Fruit fly (Drosophila melanogaster): ENCODE data around the gene Ntf-2.

The Ntf-2 gene

dm6 chrX:21045448-21045941 lies 10.2 kb downstream of the Ntf-2 start:
- TF ChIP-seq CG33017 (tag; optimal IDR thresholded peaks at IDR 0.05) (no peak), ovo (GFP tag; optimal IDR thresholded peaks at IDR 0.05) (no peak), cic (GFP tag; optimal IDR thresholded peaks at IDR 0.05) (no peak), CG14711 (tag; optimal IDR thresholded peaks at IDR 0.05) (peak; percentile 26), Mnt (GFP tag; optimal IDR thresholded peaks at IDR 0.05) (no peak), kay (GFP tag; ENCODE audit: borderline replicate concordance) (no peak), toe (GFP tag; optimal IDR thresholded peaks at IDR 0.05) (no peak), tj (GFP tag; optimal IDR thresholded peaks at IDR 0.05) (no peak)

dm6 chrX:21046141-21046540 lies 10.9 kb downstream of the Ntf-2 start:
- TF ChIP-seq kay (GFP tag; ENCODE audit: borderline replicate concordance) = no peak
- TF ChIP-seq CG7101 (tag; optimal IDR thresholded peaks at IDR 0.05) = no peak
- TF ChIP-seq CG11617 (GFP tag; optimal IDR thresholded peaks at IDR 0.05) = no peak
- TF ChIP-seq ovo (GFP tag; optimal IDR thresholded peaks at IDR 0.05) = no peak

DNA sequence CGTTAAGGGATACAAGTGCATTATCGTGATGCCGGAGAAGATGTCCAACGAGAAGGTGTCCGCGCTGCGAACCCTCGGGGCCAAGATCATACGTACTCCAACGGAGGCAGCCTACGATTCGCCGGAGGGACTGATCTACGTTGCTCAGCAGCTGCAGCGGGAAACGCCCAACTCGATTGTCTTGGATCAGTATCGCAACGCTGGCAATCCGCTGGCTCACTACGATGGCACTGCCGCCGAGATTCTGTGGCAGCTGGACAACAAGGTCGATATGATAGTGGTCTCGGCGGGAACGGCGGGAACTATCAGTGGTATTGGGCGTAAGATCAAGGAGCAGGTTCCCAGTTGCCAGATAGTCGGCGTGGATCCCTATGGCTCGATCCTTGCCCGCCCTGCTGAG lies 12.4 kb downstream of the Ntf-2 start:
- TF ChIP-seq cic (GFP tag; optimal IDR thresholded peaks at IDR 0.05) = no peak
- TF ChIP-seq toe (GFP tag; optimal IDR thresholded peaks at IDR 0.05) = no peak
- TF ChIP-seq cnc (optimal IDR thresholded peaks at IDR 0.05) = no peak
- TF ChIP-seq pad (GFP tag; optimal IDR thresholded peaks at IDR 0.05) = no peak
- TF ChIP-seq CG7045 (GFP tag; optimal IDR thresholded peaks at IDR 0.05) = no peak
- no peak for TF ChIP-seq kay (GFP tag; ENCODE audit: borderline replicate concordance)
- TF ChIP-seq CG11617 (GFP tag; optimal IDR thresholded peaks at IDR 0.05) = no peak
- TF ChIP-seq CG5204 (GFP tag; optimal IDR thresholded peaks at IDR 0.05) = no peak
- no peak for TF ChIP-seq CG7101 (tag; optimal IDR thresholded peaks at IDR 0.05)

DNA sequence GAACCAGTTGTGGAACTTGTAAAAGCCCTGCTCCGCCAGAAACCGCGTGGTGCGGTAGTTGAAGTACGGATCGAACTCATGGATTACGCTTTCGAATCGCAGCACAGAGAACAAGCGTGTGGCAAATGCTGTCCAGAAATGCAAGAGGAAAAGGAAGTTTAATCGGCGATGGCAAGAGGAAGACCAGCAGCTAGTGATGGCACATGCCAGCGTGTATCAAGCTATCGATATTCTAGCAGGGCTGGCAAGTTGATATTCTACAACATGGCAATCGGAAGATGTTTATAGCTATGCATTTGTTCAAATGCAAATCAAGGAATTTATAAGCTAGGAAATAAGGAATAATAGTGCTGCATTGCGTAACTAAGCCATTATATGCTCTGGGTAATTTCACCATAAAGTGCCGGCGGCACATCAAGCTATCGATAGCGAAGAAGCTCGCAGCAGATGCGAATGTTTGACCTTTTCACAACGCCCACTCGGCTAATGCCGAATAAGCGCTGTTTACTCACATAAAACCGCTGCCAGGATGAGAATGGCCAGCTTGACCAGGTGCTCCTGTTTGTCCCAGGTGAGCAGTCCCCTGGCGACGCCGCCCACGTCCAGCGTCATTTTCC lies 17.9 kb downstream of the Ntf-2 start:
- TF ChIP-seq Mnt (GFP tag; optimal IDR thresholded peaks at IDR 0.05) = peak; percentile 87
- TF ChIP-seq toe (GFP tag; optimal IDR thresholded peaks at IDR 0.05) = peak; percentile 68
- peak; percentile 88 for TF ChIP-seq CG1620 (GFP tag; optimal IDR thresholded peaks at IDR 0.05)
- TF ChIP-seq CG12768 (GFP tag; optimal IDR thresholded peaks at IDR 0.05) = peak; percentile 62
- peak; percentile 90 for TF ChIP-seq CG11617 (GFP tag; optimal IDR thresholded peaks at IDR 0.05)
- peak; percentile 56 for TF ChIP-seq CG5204 (GFP tag; optimal IDR thresholded peaks at IDR 0.05)
- no peak for TF ChIP-seq kay (GFP tag; ENCODE audit: borderline replicate concordance)
- peak; percentile 85 for TF ChIP-seq ovo (GFP tag; optimal IDR thresholded peaks at IDR 0.05)
- peak; percentile 94 for TF ChIP-seq Hr96 (GFP tag; optimal IDR thresholded peaks at IDR 0.05)
- TF ChIP-seq tj (GFP tag; optimal IDR thresholded peaks at IDR 0.05) = peak; percentile 60
- TF ChIP-seq CG7045 (GFP tag; optimal IDR thresholded peaks at IDR 0.05) = peak; percentile 18
- peak; percentile 78 for TF ChIP-seq pad (GFP tag; optimal IDR thresholded peaks at IDR 0.05)
- TF ChIP-seq CG14711 (tag; optimal IDR thresholded peaks at IDR 0.05) = peak; percentile 75
- TF ChIP-seq cic (GFP tag; optimal IDR thresholded peaks at IDR 0.05) = no peak
- TF ChIP-seq CG33017 (tag; optimal IDR thresholded peaks at IDR 0.05) = peak; percentile 44
- peak; percentile 79 for TF ChIP-seq Crg-1 (GFP tag; optimal IDR thresholded peaks at IDR 0.05)
- peak; percentile 87 for TF ChIP-seq bab1 (GFP tag; optimal IDR thresholded peaks at IDR 0.05)
- TF ChIP-seq CG7101 (tag; optimal IDR thresholded peaks at IDR 0.05) = peak; percentile 89
- TF ChIP-seq Clk (GFP tag; optimal IDR thresholded peaks at IDR 0.05) = no peak
- no peak for TF ChIP-seq cnc (optimal IDR thresholded peaks at IDR 0.05)

- TF ChIP-seq CG1620 (GFP tag; optimal IDR thresholded peaks at IDR 0.05) (peak; percentile 95), Mnt (GFP tag; optimal IDR thresholded peaks at IDR 0.05) (peak; percentile 96), Hr96 (GFP tag; optimal IDR thresholded peaks at IDR 0.05) (peak; percentile 98), toe (GFP tag; optimal IDR thresholded peaks at IDR 0.05) (peak; percentile 81), cnc (optimal IDR thresholded peaks at IDR 0.05) (no peak), CG7101 (tag; optimal IDR thresholded peaks at IDR 0.05) (peak; percentile 98), CG7045 (GFP tag; optimal IDR thresholded peaks at IDR 0.05) (peak; percentile 89), CG12768 (GFP tag; optimal IDR thresholded peaks at IDR 0.05) (peak; percentile 94), ovo (GFP tag; optimal IDR thresholded peaks at IDR 0.05) (peak; percentile 83), CG33017 (tag; optimal IDR thresholded peaks at IDR 0.05) (peak; percentile 96), tj (GFP tag; optimal IDR thresholded peaks at IDR 0.05) (peak; percentile 84), Crg-1 (GFP tag; optimal IDR thresholded peaks at IDR 0.05) (peak; percentile 95), bab1 (GFP tag; optimal IDR thresholded peaks at IDR 0.05) (peak; percentile 99), pad (GFP tag; optimal IDR thresholded peaks at IDR 0.05) (peak; percentile 84), CG5204 (GFP tag; optimal IDR thresholded peaks at IDR 0.05) (peak; percentile 92), cic (GFP tag; optimal IDR thresholded peaks at IDR 0.05) (peak; percentile 75), kay (GFP tag; ENCODE audit: borderline replicate concordance) (peak; percentile 83), CG11617 (GFP tag; optimal IDR thresholded peaks at IDR 0.05) (peak; percentile 98), CG14711 (tag; optimal IDR thresholded peaks at IDR 0.05) (peak; percentile 95), Clk (GFP tag; optimal IDR thresholded peaks at IDR 0.05) (peak; percentile 79)
These were observed 18.7 kb downstream of the Ntf-2 start, which contains the start of the genes Stt3A and bves for dm6 chrX:21053849-21054581. Stt3A (minus strand) TSS chrX:21053937. bves (plus strand) TSS chrX:21053963.

DNA sequence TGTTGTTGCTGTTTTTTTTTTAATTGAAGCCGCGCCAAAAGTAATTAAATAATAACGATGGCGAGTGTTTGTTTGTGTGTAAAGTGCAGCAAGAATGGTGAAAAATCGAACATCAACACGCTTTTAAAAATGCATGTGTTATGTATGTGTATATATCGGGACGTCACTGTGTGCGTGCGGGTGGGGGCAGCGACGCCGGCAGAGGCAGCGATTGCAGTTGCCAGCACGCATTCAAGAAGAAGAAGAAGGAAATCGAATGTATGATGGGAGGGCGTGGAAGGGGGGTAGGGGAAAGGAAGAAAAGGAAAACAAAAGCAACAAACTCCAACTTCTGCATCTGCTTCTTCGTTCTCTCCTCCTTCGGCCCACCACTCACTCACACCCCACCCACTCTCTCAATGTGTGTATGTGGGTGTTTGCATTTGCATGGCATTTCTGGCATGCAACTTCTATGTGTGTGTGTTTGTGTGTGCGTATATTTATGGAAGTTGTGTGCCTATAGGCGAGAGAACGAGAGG lies 19.8 kb downstream of the Ntf-2 start:
- TF ChIP-seq Clk (GFP tag; optimal IDR thresholded peaks at IDR 0.05) (no peak), tj (GFP tag; optimal IDR thresholded peaks at IDR 0.05) (peak; percentile 2), ovo (GFP tag; optimal IDR thresholded peaks at IDR 0.05) (no peak), CG1620 (GFP tag; optimal IDR thresholded peaks at IDR 0.05) (no peak), pad (GFP tag; optimal IDR thresholded peaks at IDR 0.05) (peak; percentile 0), CG7045 (GFP tag; optimal IDR thresholded peaks at IDR 0.05) (no peak), toe (GFP tag; optimal IDR thresholded peaks at IDR 0.05) (no peak), CG12768 (GFP tag; optimal IDR thresholded peaks at IDR 0.05) (no peak), kay (GFP tag; ENCODE audit: borderline replicate concordance) (no peak), CG7101 (tag; optimal IDR thresholded peaks at IDR 0.05) (no peak), CG33017 (tag; optimal IDR thresholded peaks at IDR 0.05) (no peak), bab1 (GFP tag; optimal IDR thresholded peaks at IDR 0.05) (no peak), Hr96 (GFP tag; optimal IDR thresholded peaks at IDR 0.05) (no peak), Crg-1 (GFP tag; optimal IDR thresholded peaks at IDR 0.05) (no peak), CG5204 (GFP tag; optimal IDR thresholded peaks at IDR 0.05) (no peak), Mnt (GFP tag; optimal IDR thresholded peaks at IDR 0.05) (no peak)
